Fruit fly (Drosophila melanogaster): ENCODE data around the gene CG17328.
A peak's percentile ranks its signal among the peaks of the same experiment; 100 is the strongest.

Gene CG17328

dm6 chr2L:16275809-16276178 lies 23.9 kb upstream of the CG17328 start (continued):
- TF ChIP-seq CG9932 (GFP tag; IDR thresholded peaks at IDR 0.05) (no peak), Rfx (GFP tag; IDR thresholded peaks at IDR 0.05) (peak; percentile 57; the same call in 1 of the 2 replicates), Dref (GFP tag; IDR thresholded peaks at IDR 0.05) (no peak), CG31441 (GFP tag; IDR thresholded peaks at IDR 0.05) (peak; percentile 61), Abd-B (GFP tag; optimal IDR thresholded peaks at IDR 0.05) (no peak), wor (GFP tag; IDR thresholded peaks at IDR 0.05) (no peak), gem (tag; optimal IDR thresholded peaks at IDR 0.05) (peak; percentile 72), Trl (optimal IDR thresholded peaks at IDR 0.05) (peak in 1 of 2 experiments; percentile 10), Trl (GFP tag; optimal IDR thresholded peaks at IDR 0.05) (no peak), stc (GFP tag; IDR thresholded peaks at IDR 0.05) (0 out of 2 replicates have a peak, but pooled peaks have one; percentile 8), HmgZ (tag; optimal IDR thresholded peaks at IDR 0.05) (no peak), CG8290 (GFP tag; optimal IDR thresholded peaks at IDR 0.05) (no peak), CG8290 (tag; optimal IDR thresholded peaks at IDR 0.05) (no peak), gro (GFP tag; optimal IDR thresholded peaks at IDR 0.05) (no peak), h (optimal IDR thresholded peaks at IDR 0.05) (no peak), prd (optimal IDR thresholded peaks at IDR 0.05) (no peak), prd (GFP tag; IDR thresholded peaks at IDR 0.05) (peak; percentile 45; the same call in 1 of the 3 replicates), CG17385 (GFP tag; optimal IDR thresholded peaks at IDR 0.05) (peak; percentile 43), B-H2 (GFP tag; optimal IDR thresholded peaks at IDR 0.05) (no peak), bab2 (GFP tag; optimal IDR thresholded peaks at IDR 0.05) (peak; percentile 16), ranshi (GFP tag; IDR thresholded peaks at IDR 0.05) (0 out of 2 replicates have a peak, but pooled peaks have one; percentile 18), lab (GFP tag; optimal IDR thresholded peaks at IDR 0.05) (peak; percentile 81), phol (tag; optimal IDR thresholded peaks at IDR 0.05) (peak; percentile 63), CG18599 (GFP tag; optimal IDR thresholded peaks at IDR 0.05) (peak; percentile 86), mam (GFP tag; optimal IDR thresholded peaks at IDR 0.05) (no peak), NC2β (GFP tag; optimal IDR thresholded peaks at IDR 0.05) (no peak), CG17359 (tag; optimal IDR thresholded peaks at IDR 0.05) (peak; percentile 48), dan (GFP tag; IDR thresholded peaks at IDR 0.05) (no peak), CG7372 (GFP tag; IDR thresholded peaks at IDR 0.05) (0 out of 2 replicates have a peak, but pooled peaks have one; percentile 6), Ptx1 (GFP tag; IDR thresholded peaks at IDR 0.05) (peak; percentile 35), dmrt99B (tag; optimal IDR thresholded peaks at IDR 0.05) (peak; percentile 66), row (GFP tag; IDR thresholded peaks at IDR 0.05) (peak; percentile 44; the same call in 1 of the 3 replicates), CG9727 (GFP tag; optimal IDR thresholded peaks at IDR 0.05) (peak; percentile 63), disco-r (GFP tag; optimal IDR thresholded peaks at IDR 0.05) (no peak), CG12769 (tag; optimal IDR thresholded peaks at IDR 0.05) (peak; percentile 25), CG17186 (GFP tag; optimal IDR thresholded peaks at IDR 0.05) (no peak), nom (GFP tag; optimal IDR thresholded peaks at IDR 0.05) (no peak), Dp (GFP tag; optimal IDR thresholded peaks at IDR 0.05) (no peak), sd (tag; optimal IDR thresholded peaks at IDR 0.05) (peak; percentile 29), CG12942 (GFP tag; optimal IDR thresholded peaks at IDR 0.05) (no peak), Xbp1 (GFP tag; optimal IDR thresholded peaks at IDR 0.05) (peak; percentile 32), CG10979 (tag; optimal IDR thresholded peaks at IDR 0.05) (peak; percentile 44), B-H1 (GFP tag; IDR thresholded peaks at IDR 0.05) (peak; percentile 29; the same call in 1 of the 3 replicates), hbn (GFP tag; IDR thresholded peaks at IDR 0.05; ENCODE audit: partially characterized antibody) (no peak), nau (GFP tag; optimal IDR thresholded peaks at IDR 0.05) (peak; percentile 20), HHEX (GFP tag; optimal IDR thresholded peaks at IDR 0.05) (peak; percentile 63), CG10366 (GFP tag; IDR thresholded peaks at IDR 0.05) (peak; percentile 35), ATbp (GFP tag; optimal IDR thresholded peaks at IDR 0.05) (peak; percentile 47), jing (GFP tag; optimal IDR thresholded peaks at IDR 0.05) (peak; percentile 33), Neu2 (GFP tag; optimal IDR thresholded peaks at IDR 0.05; ENCODE audit: borderline replicate concordance) (peak; percentile 78), CG9609 (GFP tag; optimal IDR thresholded peaks at IDR 0.05) (no peak), Sox102F (GFP tag; optimal IDR thresholded peaks at IDR 0.05) (peak; percentile 73)

All from whole organism, embryonic.